Fruit fly (Drosophila melanogaster) whole organism, embryonic: Measurements from ENCODE around the gene CG33664.

Experiments
- Ada2b ChIP-seq: fragments of 200-800 bp; sonication (Bioruptor generic); IDR thresholded peaks from 2 replicates; pipeline ENCODE4 v1.3.6; 2022; ENCODE audit warnings: missing biosample characterization, missing genetic modification characterization
- CG10209 ChIP-seq: fragments of 200-800 bp; sonication (Bioruptor generic); optimal IDR thresholded peaks from 3 replicates; lab custom pipeline; 2017; ENCODE audit warnings: missing biosample characterization, mild to moderate bottlenecking, missing genetic modification characterization, missing genetic modification reagents
- CG10366 ChIP-seq: fragments of 200-800 bp; sonication (Bioruptor generic); IDR thresholded peaks from 2 replicates; pipeline ENCODE4 v1.3.6; 2022; ENCODE audit warnings: missing biosample characterization, missing genetic modification characterization
- CG12104 ChIP-seq: fragments of 200-800 bp; sonication (Bioruptor generic); optimal IDR thresholded peaks from 3 replicates; lab custom pipeline; 2016; ENCODE audit warnings: missing biosample characterization, missing genetic modification characterization
- CG12155 ChIP-seq: fragments of 200-800 bp; sonication (Bioruptor generic); optimal IDR thresholded peaks from 3 replicates; lab custom pipeline; 2016; ENCODE audit warnings: missing biosample characterization, missing genetic modification characterization
- CG12769 ChIP-seq: fragments of 200-800 bp; sonication (Bioruptor generic); optimal IDR thresholded peaks from 2 replicates; lab custom pipeline; 2019; ENCODE audit warnings: missing biosample characterization, mild to moderate bottlenecking, missing genetic modification characterization, moderate library complexity
- CG13287 ChIP-seq: fragments of 200-800 bp; sonication (Bioruptor generic); IDR thresholded peaks from 2 replicates; pipeline ENCODE4 v1.3.6; 2022; ENCODE audit warnings: missing biosample characterization, missing genetic modification characterization; ENCODE audit not compliant: partially characterized antibody
- CG15269 ChIP-seq: fragments of 200-800 bp; sonication (Bioruptor generic); optimal IDR thresholded peaks from 2 replicates; lab custom pipeline; 2018; ENCODE audit warnings: missing biosample characterization, mild to moderate bottlenecking, missing genetic modification characterization, moderate library complexity
- CG1529 ChIP-seq: fragments of 200-800 bp; sonication (Bioruptor generic); optimal IDR thresholded peaks from 3 replicates; lab custom pipeline; 2018; ENCODE audit warnings: missing biosample characterization, missing genetic modification characterization
- CG1602 ChIP-seq: fragments of 200-800 bp; sonication (Bioruptor generic); optimal IDR thresholded peaks from 3 replicates; lab custom pipeline; 2016; ENCODE audit warnings: missing biosample characterization, missing genetic modification characterization
- CG1832 ChIP-seq: fragments of 200-800 bp; sonication (Bioruptor generic); optimal IDR thresholded peaks from 2 replicates; lab custom pipeline; 2017; ENCODE audit warnings: missing biosample characterization, mild to moderate bottlenecking, missing genetic modification characterization, inconsistent platforms
- CG18476 ChIP-seq: fragments of 200-800 bp; sonication (Bioruptor generic); optimal IDR thresholded peaks from 2 replicates; lab custom pipeline; 2016; ENCODE audit warnings: missing biosample characterization, mild to moderate bottlenecking, missing genetic modification characterization
- CG18619 ChIP-seq: fragments of 200-800 bp; sonication (Bioruptor generic); optimal IDR thresholded peaks from 3 replicates; lab custom pipeline; 2017; ENCODE audit warnings: missing biosample characterization, mild to moderate bottlenecking, missing genetic modification characterization
- CG33557 ChIP-seq: fragments of 200-800 bp; sonication (Bioruptor generic); optimal IDR thresholded peaks from 2 replicates; lab custom pipeline; 2019; ENCODE audit warnings: missing biosample characterization, mild to moderate bottlenecking, missing genetic modification characterization, moderate library complexity
- CG43689 ChIP-seq: fragments of 200-800 bp; sonication (Bioruptor generic); IDR thresholded peaks from 2 replicates; pipeline ENCODE4 v1.3.6; 2022; ENCODE audit warnings: missing biosample characterization, missing genetic modification characterization
- CG8765 ChIP-seq: fragments of 200-800 bp; sonication (Bioruptor generic); IDR thresholded peaks from 2 replicates; pipeline ENCODE4 v1.3.6; 2022; ENCODE audit warnings: missing biosample characterization, missing genetic modification characterization
- CoRest ChIP-seq: fragments of 200-800 bp; sonication (Bioruptor generic); optimal IDR thresholded peaks from 3 replicates; lab custom pipeline; 2018; ENCODE audit warnings: missing biosample characterization, mild to moderate bottlenecking, missing genetic modification characterization, moderate library complexity
- Gsc ChIP-seq: fragments of 200-800 bp; sonication (Bioruptor generic); IDR thresholded peaks from 2 replicates; pipeline ENCODE4 v1.3.6; 2022; ENCODE audit warnings: missing biosample characterization, missing genetic modification characterization
- H2.0 ChIP-seq: fragments of 200-800 bp; sonication (Bioruptor generic); IDR thresholded peaks from 2 replicates; pipeline ENCODE4 v1.3.6; 2022; ENCODE audit warnings: missing biosample characterization, missing genetic modification characterization
- Hmr ChIP-seq: fragments of 200-800 bp; sonication (Bioruptor generic); optimal IDR thresholded peaks from 3 replicates; lab custom pipeline; 2017; ENCODE audit warnings: mild to moderate bottlenecking, missing biosample characterization, missing genetic modification reagents, missing genetic modification characterization
- Hr78 ChIP-seq, 2 experiments: fragments of 200-800 bp in 1 of 2; fragments of >200 bp in 1 of 2; sonication (Bioruptor generic) in 1 of 2; optimal IDR thresholded peaks; 2 replicates each; lab custom pipeline; 2017 to 2019; ENCODE audit warnings: missing biosample characterization in 2 of 2, missing genetic modification characterization in 2 of 2, mild to moderate bottlenecking in 1 of 2, moderate library complexity in 1 of 2
- Jarid2 ChIP-seq: fragments of 200-800 bp; sonication (Bioruptor generic); optimal IDR thresholded peaks from 3 replicates; lab custom pipeline; 2017; ENCODE audit warnings: mild to moderate bottlenecking, missing biosample characterization, missing genetic modification reagents, missing genetic modification characterization
- Lim3 ChIP-seq: fragments of 200-800 bp; sonication (Bioruptor generic); IDR thresholded peaks from 2 replicates; pipeline ENCODE4 v1.3.6; 2022; ENCODE audit warnings: missing biosample characterization, missing genetic modification characterization
- Mad ChIP-seq: fragments of 200-800 bp; sonication (Bioruptor generic); optimal IDR thresholded peaks from 2 replicates; lab custom pipeline; 2016; ENCODE audit warnings: missing biosample characterization, missing genetic modification characterization
- Myb ChIP-seq: fragments of 200-800 bp; sonication (Bioruptor generic); optimal IDR thresholded peaks from 2 replicates; lab custom pipeline; 2016; ENCODE audit warnings: missing biosample characterization, missing genetic modification characterization
- NC2β ChIP-seq: fragments of 200-800 bp; sonication (Bioruptor generic); optimal IDR thresholded peaks from 2 replicates; lab custom pipeline; 2016; ENCODE audit warnings: missing biosample characterization, missing genetic modification characterization
- NK7.1 ChIP-seq: fragments of 200-800 bp; sonication (Bioruptor generic); optimal IDR thresholded peaks from 3 replicates; lab custom pipeline; 2016; ENCODE audit warnings: missing biosample characterization, missing genetic modification characterization
- Opbp ChIP-seq: fragments of 200-800 bp; sonication (Bioruptor generic); IDR thresholded peaks from 3 replicates; pipeline ENCODE4 v1.3.6; 2022; ENCODE audit warnings: missing biosample characterization, missing genetic modification characterization; ENCODE audit not compliant: partially characterized antibody
- PHDP ChIP-seq: fragments of 200-800 bp; sonication (Bioruptor generic); optimal IDR thresholded peaks from 3 replicates; lab custom pipeline; 2018; ENCODE audit warnings: missing biosample characterization, mild to moderate bottlenecking, missing genetic modification characterization, moderate library complexity
- Side ChIP-seq: fragments of 200-800 bp; sonication (Bioruptor generic); optimal IDR thresholded peaks from 2 replicates; lab custom pipeline; 2016; ENCODE audit warnings: missing biosample characterization, missing genetic modification characterization
- abd-A ChIP-seq: fragments of 200-800 bp; sonication (Bioruptor generic); optimal IDR thresholded peaks from 3 replicates; lab custom pipeline; 2019; ENCODE audit warnings: missing biosample characterization, mild to moderate bottlenecking, missing genetic modification characterization, moderate library complexity
- ara ChIP-seq: fragments of 200-800 bp; sonication (Bioruptor generic); IDR thresholded peaks from 2 replicates; pipeline ENCODE4 v1.3.6; 2022; ENCODE audit warnings: missing biosample characterization, missing genetic modification characterization
- cg ChIP-seq: fragments of 200-800 bp; sonication (Bioruptor generic); optimal IDR thresholded peaks from 3 replicates; lab custom pipeline; 2019; ENCODE audit warnings: missing biosample characterization, mild to moderate bottlenecking, missing genetic modification characterization, moderate library complexity
- chinmo ChIP-seq: fragments of 200-800 bp; sonication (Bioruptor generic); IDR thresholded peaks from 4 replicates; pipeline ENCODE4 v1.3.6; 2022; ENCODE audit warnings: missing biosample characterization, missing genetic modification characterization; ENCODE audit not compliant: partially characterized antibody
- dmrt99B ChIP-seq: fragments of 200-800 bp; sonication (Bioruptor generic); optimal IDR thresholded peaks from 2 replicates; lab custom pipeline; 2018; ENCODE audit warnings: missing biosample characterization, mild to moderate bottlenecking, missing genetic modification characterization, moderate library complexity
- emc ChIP-seq: fragments of 200-800 bp; sonication (Bioruptor generic); optimal IDR thresholded peaks from 2 replicates; lab custom pipeline; 2016; ENCODE audit warnings: missing biosample characterization, missing genetic modification characterization
- esg ChIP-seq: fragments of 200-800 bp; sonication (Bioruptor generic); conservative IDR thresholded peaks from 2 replicates; pipeline ENCODE4 v1.3.6; 2022; ENCODE audit warnings: missing biosample characterization, missing genetic modification characterization
- gcm2 ChIP-seq: fragments of 200-800 bp; sonication (Bioruptor generic); optimal IDR thresholded peaks from 2 replicates; lab custom pipeline; 2016; ENCODE audit warnings: missing biosample characterization, missing genetic modification characterization
- gt ChIP-seq: fragments of 200-800 bp; sonication (Bioruptor generic); IDR thresholded peaks from 2 replicates; pipeline ENCODE4 v1.3.6; 2022; ENCODE audit warnings: missing biosample characterization, missing genetic modification characterization
- jing ChIP-seq: fragments of 200-800 bp; sonication (Bioruptor generic); optimal IDR thresholded peaks from 2 replicates; lab custom pipeline; 2018; ENCODE audit warnings: missing biosample characterization, mild to moderate bottlenecking, missing genetic modification characterization
- jumu ChIP-seq: fragments of 200-800 bp; sonication (Bioruptor generic); optimal IDR thresholded peaks from 3 replicates; lab custom pipeline; 2016; ENCODE audit warnings: missing biosample characterization, missing genetic modification characterization
- maf-S ChIP-seq: fragments of 200-800 bp; sonication (Bioruptor generic); optimal IDR thresholded peaks from 2 replicates; lab custom pipeline; 2016; ENCODE audit warnings: missing biosample characterization, missing genetic modification characterization
- psq ChIP-seq: fragments of 200-800 bp; sonication (Bioruptor generic); optimal IDR thresholded peaks from 2 replicates; lab custom pipeline; 2017; ENCODE audit warnings: missing biosample characterization, missing genetic modification characterization
- scrt ChIP-seq: fragments of 200-800 bp; sonication (Bioruptor generic); optimal IDR thresholded peaks from 2 replicates; lab custom pipeline; 2018; ENCODE audit warnings: missing biosample characterization, mild to moderate bottlenecking, missing genetic modification characterization, moderate library complexity
- sens ChIP-seq: fragments of 200-800 bp; sonication (Bioruptor generic); peaks from one replicate; lab custom pipeline; 2016; ENCODE audit warnings: missing biosample characterization, missing genetic modification characterization
- sisA ChIP-seq: fragments of 200-800 bp; sonication (Bioruptor generic); IDR thresholded peaks from 2 replicates; pipeline ENCODE4 v1.3.6; 2022; ENCODE audit warnings: missing biosample characterization, missing genetic modification characterization
- slp2 ChIP-seq: fragments of 200-800 bp; sonication (Bioruptor generic); optimal IDR thresholded peaks from 2 replicates; lab custom pipeline; 2016; ENCODE audit warnings: missing biosample characterization, missing genetic modification characterization
- unpg ChIP-seq: fragments of 200-800 bp; sonication (Bioruptor generic); optimal IDR thresholded peaks from 3 replicates; lab custom pipeline; 2018; ENCODE audit warnings: missing biosample characterization, mild to moderate bottlenecking, missing genetic modification characterization, moderate library complexity
- z ChIP-seq: fragments of 200-800 bp; sonication (Bioruptor generic); IDR thresholded peaks from 3 replicates; pipeline ENCODE4 v1.3.6; 2022; ENCODE audit warnings: missing biosample characterization, missing genetic modification characterization

Gene CG33664

dm6 chrX:6351917-6352768 lies 31.9 kb upstream of the CG33664 start (continued):
- no peak for TF ChIP-seq Mad
- TF ChIP-seq gcm2 (GFP tag; lab: Kevin White, UChicago), result no peak
- peak; percentile 34 for TF ChIP-seq CG12769 (tag; lab: Kevin White, UChicago)
- no peak for TF ChIP-seq gt
- TF ChIP-seq H2.0 (GFP tag; lab: Robert Waterston, UW), result no peak
- peak; percentile 55 for TF ChIP-seq Hmr
- no peak for TF ChIP-seq ara
- no peak for TF ChIP-seq CG12155 (GFP tag; lab: Kevin White, UChicago)
- no peak for TF ChIP-seq Gsc (GFP tag; lab: Robert Waterston, UW)
- no peak for TF ChIP-seq CG1529 (GFP tag; lab: Kevin White, UChicago)
- TF ChIP-seq CG8765 (GFP tag; lab: Robert Waterston, UW), result no peak
- TF ChIP-seq z (GFP tag; lab: Robert Waterston, UW), result no peak
- no peak for TF ChIP-seq dmrt99B
- no peak for TF ChIP-seq Hr78 (GFP tag; optimal IDR thresholded peaks at IDR 0.05; lab: Kevin White, UChicago)
- TF ChIP-seq sens, result peak; percentile 35
- no peak for TF ChIP-seq CG18476 (GFP tag; lab: Kevin White, UChicago)
- TF ChIP-seq CG10209 (GFP tag; lab: Kevin White, UChicago), result peak; percentile 9
- TF ChIP-seq slp2 (GFP tag; lab: Kevin White, UChicago), result no peak
- peak; percentile 29 for TF ChIP-seq CG33557 (GFP tag; lab: Kevin White, UChicago)
- no peak for TF ChIP-seq CG15269
- peak; percentile 75 for TF ChIP-seq Myb
- TF ChIP-seq CG13287, result peak; percentile 27; the same call in 1 of the 2 replicates
- TF ChIP-seq CG18619 (GFP tag; lab: Kevin White, UChicago), result no peak
- peak; percentile 24 for TF ChIP-seq Side (GFP tag; lab: Kevin White, UChicago)
- no peak for TF ChIP-seq cg (GFP tag; lab: Kevin White, UChicago)
- TF ChIP-seq esg, result no peak
- TF ChIP-seq jumu (GFP tag; lab: Kevin White, UChicago), result no peak
- TF ChIP-seq jing (GFP tag; lab: Kevin White, UChicago), result no peak
- no peak for TF ChIP-seq Lim3 (GFP tag; lab: Robert Waterston, UW)
- no peak for TF ChIP-seq scrt (GFP tag; lab: Kevin White, UChicago)
- TF ChIP-seq CG12104 (GFP tag; lab: Kevin White, UChicago), result no peak
- TF ChIP-seq psq, result no peak
- TF ChIP-seq CG43689, result no peak
- no peak for TF ChIP-seq PHDP
- TF ChIP-seq emc (GFP tag; lab: Kevin White, UChicago), result no peak
- no peak for TF ChIP-seq NK7.1 (GFP tag; lab: Kevin White, UChicago)
- TF ChIP-seq Opbp (GFP tag; lab: Robert Waterston, UW), result no peak; the same call in 2 of the 3 replicates
- no peak for TF ChIP-seq Ada2b (GFP tag; lab: Robert Waterston, UW)
- no peak for TF ChIP-seq sisA (GFP tag; lab: Robert Waterston, UW)
- no peak for TF ChIP-seq maf-S (GFP tag; lab: Kevin White, UChicago)
- peak; percentile 25 for TF ChIP-seq NC2β (GFP tag; lab: Kevin White, UChicago)
- peak; percentile 77 for TF ChIP-seq Jarid2
- no peak for TF ChIP-seq CG10366 (GFP tag; lab: Robert Waterston, UW)
- no peak for TF ChIP-seq unpg (GFP tag; lab: Kevin White, UChicago)
- no peak for TF ChIP-seq CG1602 (GFP tag; lab: Kevin White, UChicago)
- TF ChIP-seq chinmo (GFP tag; lab: Robert Waterston, UW), result 0 out of 4 replicates have a peak, but pooled peaks have one; percentile 65
- TF ChIP-seq CG1832 (GFP tag; lab: Kevin White, UChicago), result no peak
- TF ChIP-seq abd-A (tag; lab: Kevin White, UChicago), result no peak
- TF ChIP-seq CoRest (tag; lab: Kevin White, UChicago), result peak; percentile 26
